Fruit fly (Drosophila melanogaster): ENCODE results near the gene CG4080.

Gene CG4080

dm6 chr3L:9401354-9402156, 2.5 kb upstream of the CG4080 start (continued):
- TF ChIP-seq org-1 (GFP tag; optimal IDR thresholded peaks at IDR 0.05) (no peak), disco-r (GFP tag; optimal IDR thresholded peaks at IDR 0.05) (no peak), odd (GFP tag; optimal IDR thresholded peaks at IDR 0.05) (no peak), bsh (GFP tag; optimal IDR thresholded peaks at IDR 0.05) (peak in 1 of 2 experiments; percentile 12), gcm2 (GFP tag; optimal IDR thresholded peaks at IDR 0.05) (no peak), Bgb (GFP tag; IDR thresholded peaks at IDR 0.05; ENCODE audit: partially characterized antibody) (no peak), CG15073 (GFP tag; optimal IDR thresholded peaks at IDR 0.05) (no peak), CG34376 (GFP tag; optimal IDR thresholded peaks at IDR 0.05) (peak; percentile 10), da (GFP tag; optimal IDR thresholded peaks at IDR 0.05) (no peak), onecut (GFP tag; IDR thresholded peaks at IDR 0.05) (no peak), CG3995 (GFP tag; optimal IDR thresholded peaks at IDR 0.05) (no peak), ssp (GFP tag; IDR thresholded peaks at IDR 0.05) (no peak), CG8924 (tag; optimal IDR thresholded peaks at IDR 0.05) (peak; percentile 20), CG4617 (GFP tag; optimal IDR thresholded peaks at IDR 0.05; ENCODE audit: borderline replicate concordance) (no peak), dati (GFP tag; IDR thresholded peaks at IDR 0.05) (no peak), nom (GFP tag; optimal IDR thresholded peaks at IDR 0.05) (peak; percentile 39), CG8290 (GFP tag; optimal IDR thresholded peaks at IDR 0.05) (no peak), CG8290 (tag; optimal IDR thresholded peaks at IDR 0.05) (no peak), peb (GFP tag; IDR thresholded peaks at IDR 0.05) (no peak), bab2 (GFP tag; optimal IDR thresholded peaks at IDR 0.05) (no peak), CG12219 (GFP tag; optimal IDR thresholded peaks at IDR 0.05) (no peak), inv (GFP tag; IDR thresholded peaks at IDR 0.05; ENCODE audit: partially characterized antibody) (no peak), CG3726 (GFP tag; IDR thresholded peaks at IDR 0.05) (no peak), CG17359 (tag; optimal IDR thresholded peaks at IDR 0.05) (no peak), Drgx (GFP tag; IDR thresholded peaks at IDR 0.05) (no peak), chinmo (GFP tag; IDR thresholded peaks at IDR 0.05; ENCODE audit: partially characterized antibody) (peak; percentile 83; the same call in 3 of the 4 replicates), CG17361 (GFP tag; IDR thresholded peaks at IDR 0.05) (no peak), CG2712 (tag; optimal IDR thresholded peaks at IDR 0.05) (no peak), Dip3 (GFP tag; optimal IDR thresholded peaks at IDR 0.05) (no peak), pum (GFP tag; optimal IDR thresholded peaks at IDR 0.05) (no peak), PHDP (tag; optimal IDR thresholded peaks at IDR 0.05) (no peak), CG14441 (GFP tag; IDR thresholded peaks at IDR 0.05) (no peak), cwo (GFP tag; optimal IDR thresholded peaks at IDR 0.05) (peak; percentile 13), dm (GFP tag; optimal IDR thresholded peaks at IDR 0.05) (no peak), oc (tag; optimal IDR thresholded peaks at IDR 0.05) (no peak), sd (tag; optimal IDR thresholded peaks at IDR 0.05) (peak; percentile 94), Xbp1 (GFP tag; optimal IDR thresholded peaks at IDR 0.05) (no peak), MTF-1 (GFP tag; optimal IDR thresholded peaks at IDR 0.05; ENCODE audit: borderline replicate concordance) (no peak), Blimp-1 (GFP tag; optimal IDR thresholded peaks at IDR 0.05) (no peak), fd64A (GFP tag; optimal IDR thresholded peaks at IDR 0.05) (no peak), CG2116 (GFP tag; optimal IDR thresholded peaks at IDR 0.05) (no peak), CG16813 (GFP tag; IDR thresholded peaks at IDR 0.05; ENCODE audit: partially characterized antibody) (no peak), CG32772 (GFP tag; IDR thresholded peaks at IDR 0.05) (no peak), CG2120 (GFP tag; optimal IDR thresholded peaks at IDR 0.05) (no peak), Deaf1 (tag; optimal IDR thresholded peaks at IDR 0.05) (no peak), CG9215 (GFP tag; IDR thresholded peaks at IDR 0.05) (no peak), rib (GFP tag; IDR thresholded peaks at IDR 0.05) (no peak; the same call in 1 of the 2 replicates), CG1233 (GFP tag; optimal IDR thresholded peaks at IDR 0.05) (no peak), pros (GFP tag; optimal IDR thresholded peaks at IDR 0.05) (peak; percentile 70), CG7928 (GFP tag; optimal IDR thresholded peaks at IDR 0.05) (no peak)

Measured in whole organism, embryonic.